2 fruit fly cellular contexts compared by ENCODE assay signal in the genomic region with DNA sequence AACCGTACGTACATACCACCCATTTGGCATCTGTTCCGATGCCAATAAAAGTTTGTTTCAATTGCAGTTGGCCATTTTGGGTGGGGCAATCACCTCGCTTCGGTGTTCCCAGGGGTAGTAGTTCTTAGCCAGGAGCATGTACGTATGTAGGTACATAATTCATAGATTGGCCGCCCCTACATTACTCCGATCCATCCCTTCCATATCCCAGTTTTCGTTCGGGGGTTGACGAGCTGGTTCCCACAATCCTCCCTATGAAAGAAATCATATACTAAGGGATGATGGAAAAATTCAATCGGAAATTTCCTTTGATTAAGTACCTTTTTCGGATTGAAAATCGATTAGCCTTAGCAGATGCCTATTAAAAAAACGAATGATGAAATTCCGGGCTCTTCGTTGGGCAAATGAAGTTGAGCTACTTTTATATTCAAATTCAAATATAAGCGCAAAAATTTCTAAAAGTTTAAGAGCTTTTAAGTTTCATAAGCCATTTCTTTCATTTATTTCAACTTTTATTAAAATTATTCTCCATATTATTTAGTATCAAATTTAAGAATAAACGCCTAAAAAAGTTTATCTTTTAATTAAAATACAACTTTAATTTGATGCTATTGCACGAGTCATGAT.
TF ChIP-seq lines count a peak whose summit lies in the region.

No protein-coding gene starts in this region.

- no peak for TF ChIP-seq CTCF in whole organism, embryonic (GFP tag; optimal IDR thresholded peaks at IDR 0.05; lab: Kevin White, UChicago)

TF ChIP-seq in whole organism, embryonic, 481 proteins besides CTCF, POLR2A, EP300 and RAD21 (continues in another document):
- peak; percentile 70 for TF ChIP-seq Med (GFP tag; lab: Kevin White, UChicago)
- TF ChIP-seq da (GFP tag; optimal IDR thresholded peaks at IDR 0.05; lab: Kevin White, UChicago), result no peak
- TF ChIP-seq CG2875 (GFP tag; optimal IDR thresholded peaks at IDR 0.05; lab: Kevin White, UChicago), result no peak
- 0 out of 2 replicates have a peak, but pooled peaks have one; percentile 32 for TF ChIP-seq onecut (GFP tag; IDR thresholded peaks at IDR 0.05; lab: Robert Waterston, UW)
- no peak for TF ChIP-seq Doc3 (GFP tag; IDR thresholded peaks at IDR 0.05; lab: Robert Waterston, UW; ENCODE audit: partially characterized antibody)
- no peak for TF ChIP-seq Sin3A (optimal IDR thresholded peaks at IDR 0.05; lab: Kevin White, UChicago)
- 0 out of 3 replicates have a peak, but pooled peaks have one; percentile 5 for TF ChIP-seq CG6791 (GFP tag; IDR thresholded peaks at IDR 0.05; lab: Robert Waterston, UW; ENCODE audit: partially characterized antibody)
- TF ChIP-seq sr (GFP tag; IDR thresholded peaks at IDR 0.05; lab: Robert Waterston, UW), result no peak
- no peak for TF ChIP-seq CG8478 (optimal IDR thresholded peaks at IDR 0.05; lab: Kevin White, UChicago)
- TF ChIP-seq Dp (GFP tag; optimal IDR thresholded peaks at IDR 0.05; lab: Kevin White, UChicago), result peak; percentile 57
- TF ChIP-seq Myb (GFP tag; optimal IDR thresholded peaks at IDR 0.05; lab: Kevin White, UChicago), result no peak
- peak; percentile 40 for TF ChIP-seq sens (GFP tag; lab: Kevin White, UChicago)
- peak; percentile 27 for TF ChIP-seq abd-A (tag; optimal IDR thresholded peaks at IDR 0.05; lab: Kevin White, UChicago)
- TF ChIP-seq CG7357 (GFP tag; IDR thresholded peaks at IDR 0.05; lab: Robert Waterston, UW), result no peak
- TF ChIP-seq nerfin-1 (tag; optimal IDR thresholded peaks at IDR 0.05; lab: Kevin White, UChicago), result peak; percentile 8
- TF ChIP-seq seq (GFP tag; IDR thresholded peaks at IDR 0.05; lab: Robert Waterston, UW), result peak; percentile 16; the same call in 1 of the 2 replicates
- TF ChIP-seq CG9797 (GFP tag; optimal IDR thresholded peaks at IDR 0.05; lab: Kevin White, UChicago), result no peak
- TF ChIP-seq Atf-2 (GFP tag; optimal IDR thresholded peaks at IDR 0.05; lab: Kevin White, UChicago), result no peak
- no peak for TF ChIP-seq HHEX (GFP tag; optimal IDR thresholded peaks at IDR 0.05; lab: Kevin White, UChicago)
- TF ChIP-seq rib (GFP tag; IDR thresholded peaks at IDR 0.05; lab: Robert Waterston, UW), result no peak
- no peak for TF ChIP-seq MESR4 (GFP tag; optimal IDR thresholded peaks at IDR 0.05; lab: Kevin White, UChicago)
- TF ChIP-seq Tbp (GFP tag; optimal IDR thresholded peaks at IDR 0.05; lab: Kevin White, UChicago), result no peak
- no peak for TF ChIP-seq CG42726 (GFP tag; IDR thresholded peaks at IDR 0.05; lab: Robert Waterston, UW; ENCODE audit: partially characterized antibody)
- peak; percentile 50; the same call in 2 of the 3 replicates for TF ChIP-seq Dbx (GFP tag; IDR thresholded peaks at IDR 0.05; lab: Robert Waterston, UW)
- TF ChIP-seq CG4282 (GFP tag; optimal IDR thresholded peaks at IDR 0.05; lab: Kevin White, UChicago), result no peak
- TF ChIP-seq repo (GFP tag; optimal IDR thresholded peaks at IDR 0.05; lab: Kevin White, UChicago), result no peak
- TF ChIP-seq sd (tag; optimal IDR thresholded peaks at IDR 0.05; lab: Kevin White, UChicago), result no peak
- no peak for TF ChIP-seq dmrt99B (tag; optimal IDR thresholded peaks at IDR 0.05; lab: Kevin White, UChicago)
- TF ChIP-seq pros (GFP tag; optimal IDR thresholded peaks at IDR 0.05; lab: Kevin White, UChicago), result peak; percentile 43
- no peak for TF ChIP-seq gcm (GFP tag; optimal IDR thresholded peaks at IDR 0.05; lab: Kevin White, UChicago)
- peak; percentile 37 for TF ChIP-seq CG15514 (GFP tag; optimal IDR thresholded peaks at IDR 0.05; lab: Kevin White, UChicago)
- no peak for TF ChIP-seq Mrtf (GFP tag; IDR thresholded peaks at IDR 0.05; lab: Robert Waterston, UW)
- TF ChIP-seq org-1 (GFP tag; optimal IDR thresholded peaks at IDR 0.05; lab: Kevin White, UChicago), result no peak
- no peak for TF ChIP-seq btn (GFP tag; optimal IDR thresholded peaks at IDR 0.05; lab: Kevin White, UChicago)
- TF ChIP-seq CG16813 (GFP tag; IDR thresholded peaks at IDR 0.05; lab: Robert Waterston, UW; ENCODE audit: partially characterized antibody), result no peak
- no peak for TF ChIP-seq CG7839 (tag; optimal IDR thresholded peaks at IDR 0.05; lab: Kevin White, UChicago)
- TF ChIP-seq Lim3 (GFP tag; IDR thresholded peaks at IDR 0.05; lab: Robert Waterston, UW), result no peak
- TF ChIP-seq lab (GFP tag; optimal IDR thresholded peaks at IDR 0.05; lab: Kevin White, UChicago), result peak; percentile 10
- peak; percentile 14; the same call in 1 of the 2 replicates for TF ChIP-seq vvl (GFP tag; IDR thresholded peaks at IDR 0.05; lab: Robert Waterston, UW)
- no peak for TF ChIP-seq slbo (GFP tag; IDR thresholded peaks at IDR 0.05; lab: Robert Waterston, UW)
- 0 out of 2 replicates have a peak, but pooled peaks have one; percentile 6 for TF ChIP-seq CG32532 (GFP tag; IDR thresholded peaks at IDR 0.05; lab: Robert Waterston, UW)
- TF ChIP-seq zf30C (GFP tag; optimal IDR thresholded peaks at IDR 0.05; lab: Kevin White, UChicago), result no peak

TF ChIP-seq in whole organism, prepupa, 60 proteins besides CTCF, POLR2A, EP300 and RAD21:
- no peak for TF ChIP-seq CG3032 (tag; optimal IDR thresholded peaks at IDR 0.05; lab: Kevin White, UChicago)
- TF ChIP-seq svp (GFP tag; lab: Kevin White, UChicago), result peak; percentile 15
